Fruit fly (Drosophila melanogaster) whole organism, pupa: Measurements from ENCODE around the gene dlp.

Experiments used
- CG10348 ChIP-seq: fragments of 200-800 bp; sonication (Bioruptor generic); IDR thresholded peaks from 2 replicates; pipeline ENCODE4 v1.3.6; 2022; ENCODE audit warnings: missing biosample characterization, missing genetic modification characterization
- CG12605 ChIP-seq: fragments of 200-800 bp; sonication (Bioruptor generic); IDR thresholded peaks from 2 replicates; pipeline ENCODE4 v1.3.6; 2022; ENCODE audit warnings: missing biosample characterization, missing genetic modification characterization
- CG14655 ChIP-seq: fragments of 200-800 bp; sonication (Bioruptor generic); optimal IDR thresholded peaks from 3 replicates; lab custom pipeline; 2017; ENCODE audit warnings: mild to moderate bottlenecking, missing biosample characterization, missing genetic modification reagents, missing genetic modification characterization
- CG32121 ChIP-seq: fragments of 200-800 bp; sonication (Bioruptor generic); IDR thresholded peaks from 2 replicates; pipeline ENCODE4 v1.3.6; 2022; ENCODE audit warnings: missing biosample characterization, missing genetic modification characterization
- CG34367 ChIP-seq: fragments of 200-800 bp; sonication (Bioruptor generic); optimal IDR thresholded peaks from 2 replicates; lab custom pipeline; 2018; ENCODE audit warnings: missing biosample characterization, mild to moderate bottlenecking, missing genetic modification characterization
- CG8159 ChIP-seq: fragments of 200-800 bp; sonication (Bioruptor generic); optimal IDR thresholded peaks from 3 replicates; lab custom pipeline; 2018; ENCODE audit warnings: missing biosample characterization, mild to moderate bottlenecking, missing genetic modification characterization, moderate library complexity
- CG8301 ChIP-seq: fragments of 200-800 bp; sonication (Bioruptor generic); optimal IDR thresholded peaks from 2 replicates; lab custom pipeline; 2018; ENCODE audit warnings: missing biosample characterization, mild to moderate bottlenecking, missing genetic modification characterization
- CG9948 ChIP-seq: fragments of 200-800 bp; sonication (Bioruptor generic); optimal IDR thresholded peaks from 2 replicates; lab custom pipeline; 2018; ENCODE audit warnings: missing biosample characterization, mild to moderate bottlenecking, missing genetic modification characterization, moderate library complexity
- D1 ChIP-seq: fragments of 200-800 bp; sonication (Bioruptor generic); optimal IDR thresholded peaks from 2 replicates; lab custom pipeline; 2018; ENCODE audit warnings: missing biosample characterization, mild to moderate bottlenecking, missing genetic modification characterization, moderate library complexity
- EcR ChIP-seq: fragments of 200-800 bp; sonication (Bioruptor generic); optimal IDR thresholded peaks from 3 replicates; lab custom pipeline; 2019; ENCODE audit warnings: missing biosample characterization, missing genetic modification characterization, mild to moderate bottlenecking, moderate library complexity, missing genetic modification reagents
- Pif1A ChIP-seq: fragments of 200-800 bp; sonication (Bioruptor generic); optimal IDR thresholded peaks from 3 replicates; lab custom pipeline; 2016; ENCODE audit warnings: missing biosample characterization, missing genetic modification characterization
- Pif1B ChIP-seq: fragments of 200-800 bp; sonication (Bioruptor generic); optimal IDR thresholded peaks from 3 replicates; lab custom pipeline; 2016; ENCODE audit warnings: missing biosample characterization, missing genetic modification characterization
- gl ChIP-seq: fragments of 200-800 bp; sonication (Bioruptor generic); optimal IDR thresholded peaks from 2 replicates; lab custom pipeline; 2018; ENCODE audit warnings: missing biosample characterization, mild to moderate bottlenecking, missing genetic modification characterization

DNA sequence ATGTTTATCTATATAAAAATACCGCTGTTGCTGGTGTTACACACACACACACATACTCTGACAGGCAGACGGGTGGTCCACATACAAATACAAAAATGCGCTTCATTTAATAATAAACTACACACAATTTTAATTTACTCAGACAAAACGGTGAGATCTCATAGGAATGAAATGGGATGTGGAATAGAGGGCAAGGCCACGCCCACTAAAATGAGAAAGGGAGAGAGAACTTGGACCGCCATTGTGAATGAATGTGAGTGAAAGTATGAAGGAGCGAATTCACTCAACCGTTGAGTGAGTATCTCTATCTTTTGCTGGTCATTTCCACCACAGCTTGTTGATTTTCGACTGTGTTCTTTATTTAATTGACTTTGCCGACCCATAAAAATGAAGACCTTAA is 31.8 kb upstream of the dlp start:
- no peak for TF ChIP-seq Pif1A
- no peak for TF ChIP-seq CG10348 (GFP tag; lab: Robert Waterston, UW)
- TF ChIP-seq EcR = no peak
- TF ChIP-seq CG32121 (GFP tag; lab: Robert Waterston, UW) = no peak
- no peak for TF ChIP-seq D1 (tag; lab: Kevin White, UChicago)
- no peak for TF ChIP-seq CG12605 (GFP tag; lab: Robert Waterston, UW)
- TF ChIP-seq CG8301 (tag; lab: Kevin White, UChicago) = no peak
- no peak for TF ChIP-seq CG34367
- TF ChIP-seq Pif1B (GFP tag; lab: Kevin White, UChicago) = no peak
- TF ChIP-seq CG14655 (GFP tag; lab: Kevin White, UChicago) = no peak
- no peak for TF ChIP-seq gl
- TF ChIP-seq CG8159 (tag; lab: Kevin White, UChicago) = no peak
- TF ChIP-seq CG9948 (tag; lab: Kevin White, UChicago) = no peak
